Fruit fly (Drosophila melanogaster): Measurements from ENCODE around the gene Tig.

DNA sequence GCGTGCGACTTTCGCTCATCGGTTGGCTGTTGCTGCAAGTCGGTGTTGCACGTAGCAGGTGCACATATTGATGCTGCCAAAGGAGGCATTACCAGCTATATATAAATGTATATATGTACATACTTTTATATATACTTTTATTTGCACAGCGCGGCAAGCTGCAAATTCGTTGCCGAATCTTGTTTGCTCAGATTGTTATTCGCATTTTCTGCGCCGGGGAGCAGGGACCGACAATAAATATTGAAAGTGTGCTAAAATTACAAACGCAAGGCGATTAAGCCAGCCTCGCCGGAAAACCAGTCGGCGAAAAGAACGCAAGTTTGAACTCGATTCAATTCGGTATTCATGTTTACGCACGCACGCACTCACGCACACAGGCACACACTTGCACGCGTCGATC lies 41.7 kb upstream of the Tig start:
- TF ChIP-seq ttk (optimal IDR thresholded peaks at IDR 0.05) (no peak), psq (optimal IDR thresholded peaks at IDR 0.05) (no peak), h (optimal IDR thresholded peaks at IDR 0.05) (no peak), insv (optimal IDR thresholded peaks at IDR 0.05) (no peak)
